Fruit fly (Drosophila melanogaster) whole organism, embryonic: ENCODE results near the gene CG10300.

Experiments
- Asciz ChIP-seq: fragments of 200-800 bp; sonication (Bioruptor generic); optimal IDR thresholded peaks from 2 replicates; lab custom pipeline; 2017; ENCODE audit warnings: missing biosample characterization, mild to moderate bottlenecking, missing genetic modification characterization, missing genetic modification reagents
- B-H2 ChIP-seq: fragments of 200-800 bp; sonication (Bioruptor generic); optimal IDR thresholded peaks from 2 replicates; lab custom pipeline; 2018; ENCODE audit warnings: missing biosample characterization, mild to moderate bottlenecking, missing genetic modification characterization
- Bdp1 ChIP-seq: fragments of 200-800 bp; sonication (Bioruptor generic); optimal IDR thresholded peaks from 3 replicates; lab custom pipeline; 2016; ENCODE audit warnings: missing biosample characterization, missing genetic modification characterization
- Blimp-1 ChIP-seq: fragments of 200-800 bp; sonication (Bioruptor generic); optimal IDR thresholded peaks from 3 replicates; lab custom pipeline; 2018; ENCODE audit warnings: missing biosample characterization, missing genetic modification characterization, mild to moderate bottlenecking, moderate library complexity, missing genetic modification reagents
- CG10979 ChIP-seq: fragments of 200-800 bp; sonication (Bioruptor generic); optimal IDR thresholded peaks from 2 replicates; lab custom pipeline; 2018; ENCODE audit warnings: missing biosample characterization, mild to moderate bottlenecking, missing genetic modification characterization, moderate library complexity
- CG11456 ChIP-seq: fragments of 200-800 bp; sonication (Bioruptor generic); IDR thresholded peaks from 3 replicates; pipeline ENCODE4 v1.3.6; 2022; ENCODE audit warnings: missing biosample characterization, missing genetic modification characterization
- CG12071 ChIP-seq: fragments of 200-800 bp; sonication (Bioruptor generic); optimal IDR thresholded peaks from 3 replicates; lab custom pipeline; 2018; ENCODE audit warnings: missing biosample characterization, mild to moderate bottlenecking, missing genetic modification characterization
- CG12219 ChIP-seq: fragments of 200-800 bp; sonication (Bioruptor generic); optimal IDR thresholded peaks from 3 replicates; lab custom pipeline; 2018; ENCODE audit warnings: missing biosample characterization, mild to moderate bottlenecking, missing genetic modification characterization
- CG15073 ChIP-seq: fragments of 200-800 bp; sonication (Bioruptor generic); optimal IDR thresholded peaks from 2 replicates; lab custom pipeline; 2016; ENCODE audit warnings: missing biosample characterization, missing genetic modification characterization
- CG15269 ChIP-seq: fragments of 200-800 bp; sonication (Bioruptor generic); optimal IDR thresholded peaks from 2 replicates; lab custom pipeline; 2018; ENCODE audit warnings: missing biosample characterization, mild to moderate bottlenecking, missing genetic modification characterization, moderate library complexity
- CG15696 ChIP-seq: fragments of 200-800 bp; sonication (Bioruptor generic); optimal IDR thresholded peaks from 2 replicates; lab custom pipeline; 2019; ENCODE audit warnings: missing biosample characterization, mild to moderate bottlenecking, missing genetic modification characterization, moderate library complexity
- CG17359 ChIP-seq: fragments of 200-800 bp; sonication (Bioruptor generic); optimal IDR thresholded peaks from 3 replicates; lab custom pipeline; 2018; ENCODE audit warnings: missing biosample characterization, mild to moderate bottlenecking, missing genetic modification characterization, moderate library complexity
- CG17568 ChIP-seq: fragments of 200-800 bp; sonication (Bioruptor generic); optimal IDR thresholded peaks from 2 replicates; lab custom pipeline; 2018; ENCODE audit warnings: missing biosample characterization, mild to moderate bottlenecking, missing genetic modification characterization, moderate library complexity
- CG18599 ChIP-seq: fragments of 200-800 bp; sonication (Bioruptor generic); optimal IDR thresholded peaks from 3 replicates; lab custom pipeline; 2017; ENCODE audit warnings: missing biosample characterization, missing genetic modification characterization, mild to moderate bottlenecking, moderate library complexity, missing genetic modification reagents
- CG18619 ChIP-seq: fragments of 200-800 bp; sonication (Bioruptor generic); optimal IDR thresholded peaks from 3 replicates; lab custom pipeline; 2017; ENCODE audit warnings: missing biosample characterization, mild to moderate bottlenecking, missing genetic modification characterization
- CG2120 ChIP-seq: fragments of 200-800 bp; sonication (Bioruptor generic); optimal IDR thresholded peaks from 3 replicates; lab custom pipeline; 2016; ENCODE audit warnings: missing biosample characterization, missing genetic modification characterization
- CG2678 ChIP-seq: fragments of 200-800 bp; sonication (Bioruptor generic); optimal IDR thresholded peaks from 3 replicates; lab custom pipeline; 2019; ENCODE audit warnings: missing biosample characterization, mild to moderate bottlenecking, missing genetic modification characterization, moderate library complexity
- CG30020 ChIP-seq: fragments of 200-800 bp; optimal IDR thresholded peaks from 2 replicates; lab custom pipeline; 2019; ENCODE audit warnings: missing biosample characterization, mild to moderate bottlenecking, missing genetic modification characterization, moderate library complexity
- CG30403 ChIP-seq: fragments of 200-800 bp; sonication (Bioruptor generic); optimal IDR thresholded peaks from 3 replicates; lab custom pipeline; 2016; ENCODE audit warnings: missing biosample characterization, missing genetic modification characterization
- CG31365 ChIP-seq: fragments of 200-800 bp; sonication (Bioruptor generic); optimal IDR thresholded peaks from 2 replicates; lab custom pipeline; 2018; ENCODE audit warnings: missing biosample characterization, mild to moderate bottlenecking, missing genetic modification characterization
- CG3407 ChIP-seq: fragments of 200-800 bp; sonication (Bioruptor generic); optimal IDR thresholded peaks from 2 replicates; lab custom pipeline; 2018; ENCODE audit warnings: missing biosample characterization, mild to moderate bottlenecking, missing genetic modification characterization
- CG4854 ChIP-seq: fragments of 200-800 bp; sonication (Bioruptor generic); optimal IDR thresholded peaks from 2 replicates; lab custom pipeline; 2016; ENCODE audit warnings: missing biosample characterization, missing genetic modification characterization, inconsistent platforms
- CG6813 ChIP-seq: fragments of 200-800 bp; sonication (Bioruptor generic); optimal IDR thresholded peaks from 2 replicates; lab custom pipeline; 2017; ENCODE audit warnings: missing biosample characterization, missing genetic modification characterization, mild to moderate bottlenecking, moderate library complexity, missing genetic modification reagents
- CG7963 ChIP-seq: fragments of 200-800 bp; sonication (Bioruptor generic); IDR thresholded peaks from 3 replicates; pipeline ENCODE4 v1.3.6; 2022; ENCODE audit warnings: missing biosample characterization, missing genetic modification characterization; ENCODE audit not compliant: partially characterized antibody
- CG8290 ChIP-seq, 3 experiments: fragments of 200-800 bp; sonication (Bioruptor generic); optimal IDR thresholded peaks; 2 replicates each; lab custom pipeline; 2016 to 2019; ENCODE audit warnings: missing biosample characterization in 3 of 3, missing genetic modification characterization in 3 of 3, mild to moderate bottlenecking in 2 of 3, moderate library complexity in 1 of 3
- CG8924 ChIP-seq: fragments of 200-800 bp; optimal IDR thresholded peaks from 3 replicates; lab custom pipeline; 2019; ENCODE audit warnings: missing biosample characterization, mild to moderate bottlenecking, missing genetic modification characterization, moderate library complexity
- CHES-1-like ChIP-seq: fragments of 200-800 bp; sonication (Bioruptor generic); optimal IDR thresholded peaks from 2 replicates; lab custom pipeline; 2016; ENCODE audit warnings: missing biosample characterization, missing genetic modification characterization
- Hey ChIP-seq: fragments of 200-800 bp; sonication (Bioruptor generic); optimal IDR thresholded peaks from 3 replicates; lab custom pipeline; 2018; ENCODE audit warnings: missing biosample characterization, mild to moderate bottlenecking, missing genetic modification characterization
- NfI ChIP-seq: fragments of 200-800 bp; sonication (Bioruptor generic); optimal IDR thresholded peaks from 3 replicates; lab custom pipeline; 2018; ENCODE audit warnings: missing biosample characterization, mild to moderate bottlenecking, missing genetic modification characterization, moderate library complexity
- YL-1 ChIP-seq: fragments of 200-800 bp; sonication (Bioruptor generic); optimal IDR thresholded peaks from 3 replicates; lab custom pipeline; 2017; ENCODE audit warnings: missing biosample characterization, mild to moderate bottlenecking, missing genetic modification characterization
- bcd ChIP-seq: fragments of 200-800 bp; sonication (Bioruptor generic); optimal IDR thresholded peaks from 2 replicates; lab custom pipeline; 2017; ENCODE audit warnings: missing biosample characterization, mild to moderate bottlenecking, missing genetic modification characterization
- bsh ChIP-seq, 2 experiments: fragments of 200-800 bp; sonication (Bioruptor generic); optimal IDR thresholded peaks; 2 replicates each; lab custom pipeline; 2017 to 2018; ENCODE audit warnings: mild to moderate bottlenecking in 2 of 2, missing biosample characterization in 2 of 2, missing genetic modification characterization in 2 of 2, moderate library complexity in 1 of 2
- exex ChIP-seq: fragments of 200-800 bp; sonication (Bioruptor generic); optimal IDR thresholded peaks from 4 replicates; lab custom pipeline; 2018; ENCODE audit warnings: missing biosample characterization, mild to moderate bottlenecking, missing genetic modification characterization, moderate library complexity
- fd64A ChIP-seq: fragments of 200-800 bp; sonication (Bioruptor generic); optimal IDR thresholded peaks from 3 replicates; lab custom pipeline; 2018; ENCODE audit warnings: missing biosample characterization, mild to moderate bottlenecking, missing genetic modification characterization
- gro ChIP-seq: fragments of 200-800 bp; sonication (Bioruptor generic); optimal IDR thresholded peaks from 2 replicates; lab custom pipeline; 2016; ENCODE audit warnings: missing biosample characterization, missing genetic modification characterization
- kah ChIP-seq: fragments of 200-800 bp; sonication (Bioruptor generic); optimal IDR thresholded peaks from 2 replicates; lab custom pipeline; 2018; ENCODE audit warnings: missing biosample characterization, mild to moderate bottlenecking, missing genetic modification characterization
- peb ChIP-seq: fragments of 200-800 bp; sonication (Bioruptor generic); IDR thresholded peaks from 2 replicates; pipeline ENCODE4 v1.3.6; 2022; ENCODE audit warnings: missing biosample characterization, missing genetic modification characterization
- pfk ChIP-seq: fragments of 200-800 bp; sonication (Bioruptor generic); optimal IDR thresholded peaks from 2 replicates; lab custom pipeline; 2018; ENCODE audit warnings: missing biosample characterization, mild to moderate bottlenecking, missing genetic modification characterization, moderate library complexity
- pho ChIP-seq: fragments of 200-800 bp; sonication (Bioruptor generic); optimal IDR thresholded peaks from 2 replicates; lab custom pipeline; 2016; ENCODE audit warnings: missing biosample characterization, missing genetic modification characterization
- rib ChIP-seq: fragments of 200-800 bp; sonication (Bioruptor generic); IDR thresholded peaks from 2 replicates; pipeline ENCODE4 v1.3.6; 2022; ENCODE audit warnings: missing biosample characterization, missing genetic modification characterization
- schlank ChIP-seq: fragments of 200-800 bp; sonication (Bioruptor generic); optimal IDR thresholded peaks from 2 replicates; lab custom pipeline; 2018; ENCODE audit warnings: missing biosample characterization, mild to moderate bottlenecking, missing genetic modification characterization
- scrt ChIP-seq: fragments of 200-800 bp; sonication (Bioruptor generic); optimal IDR thresholded peaks from 2 replicates; lab custom pipeline; 2018; ENCODE audit warnings: missing biosample characterization, mild to moderate bottlenecking, missing genetic modification characterization, moderate library complexity
- sens ChIP-seq: fragments of 200-800 bp; sonication (Bioruptor generic); peaks from one replicate; lab custom pipeline; 2016; ENCODE audit warnings: missing biosample characterization, missing genetic modification characterization
- sug ChIP-seq: fragments of 200-800 bp; optimal IDR thresholded peaks from 2 replicates; lab custom pipeline; 2019; ENCODE audit warnings: missing biosample characterization, mild to moderate bottlenecking, missing genetic modification characterization, moderate library complexity
- tap ChIP-seq: fragments of 200-800 bp; optimal IDR thresholded peaks from 3 replicates; lab custom pipeline; 2019; ENCODE audit warnings: missing biosample characterization, mild to moderate bottlenecking, missing genetic modification characterization, moderate library complexity
- tup ChIP-seq: fragments of 200-800 bp; sonication (Bioruptor generic); optimal IDR thresholded peaks from 2 replicates; lab custom pipeline; 2016; ENCODE audit warnings: missing biosample characterization, mild to moderate bottlenecking, missing genetic modification characterization, moderate library complexity
- unpg ChIP-seq: fragments of 200-800 bp; sonication (Bioruptor generic); optimal IDR thresholded peaks from 3 replicates; lab custom pipeline; 2018; ENCODE audit warnings: missing biosample characterization, mild to moderate bottlenecking, missing genetic modification characterization, moderate library complexity
- vfl ChIP-seq: fragments of 200-800 bp; sonication (Bioruptor generic); optimal IDR thresholded peaks from 2 replicates; lab custom pipeline; 2016; ENCODE audit warnings: missing biosample characterization, missing genetic modification characterization
- zen ChIP-seq: fragments of 200-800 bp; sonication (Bioruptor generic); optimal IDR thresholded peaks from 3 replicates; lab custom pipeline; 2018; ENCODE audit warnings: missing biosample characterization, mild to moderate bottlenecking, missing genetic modification characterization, moderate library complexity

CG10300 gene

dm6 chr3R:23729066-23729465 lies 17.7 kb downstream of the CG10300 start (continued):
- TF ChIP-seq CHES-1-like (GFP tag; lab: Kevin White, UChicago) (peak; percentile 18), CG4854 (GFP tag; lab: Kevin White, UChicago) (peak; percentile 19), Bdp1 (GFP tag; lab: Kevin White, UChicago) (peak; percentile 16), CG10979 (no peak), sug (tag; lab: Kevin White, UChicago) (peak; percentile 64), tap (tag; lab: Kevin White, UChicago) (no peak), scrt (GFP tag; lab: Kevin White, UChicago) (peak; percentile 46), bsh (GFP tag; optimal IDR thresholded peaks at IDR 0.05; lab: Kevin White, UChicago) (peak in 1 of 2 experiments; percentile 24), gro (GFP tag; lab: Kevin White, UChicago) (peak; percentile 47), CG8924 (peak; percentile 17), Blimp-1 (peak; percentile 14), CG15269 (tag; lab: Kevin White, UChicago) (peak; percentile 27), CG7963 (no peak), CG2120 (GFP tag; lab: Kevin White, UChicago) (peak; percentile 46), sens (GFP tag; lab: Kevin White, UChicago) (peak; percentile 26), pfk (GFP tag; lab: Kevin White, UChicago) (peak; percentile 69), peb (GFP tag; lab: Robert Waterston, UW) (no peak), CG12219 (peak; percentile 45), kah (GFP tag; lab: Kevin White, UChicago) (peak; percentile 24), CG6813 (peak; percentile 86), CG18599 (peak; percentile 86), tup (GFP tag; lab: Kevin White, UChicago) (peak; percentile 40), CG15073 (GFP tag; lab: Kevin White, UChicago) (no peak), schlank (peak; percentile 75), CG15696 (tag; lab: Kevin White, UChicago) (peak; percentile 30), bcd (peak; percentile 12), rib (GFP tag; lab: Robert Waterston, UW) (peak; percentile 68; the same call in 1 of the 2 replicates), vfl (GFP tag; lab: Kevin White, UChicago) (peak; percentile 3), CG17359 (tag; lab: Kevin White, UChicago) (peak; percentile 8), YL-1 (peak; percentile 23), CG30020 (no peak), CG3407 (GFP tag; lab: Kevin White, UChicago) (peak; percentile 92), CG30403 (GFP tag; lab: Kevin White, UChicago) (no peak), exex (tag; lab: Kevin White, UChicago) (peak; percentile 56), CG8290 (GFP tag; optimal IDR thresholded peaks at IDR 0.05; lab: Kevin White, UChicago) (no peak), CG8290 (tag; optimal IDR thresholded peaks at IDR 0.05; lab: Kevin White, UChicago) (peak in 1 of 2 experiments; percentile 78), unpg (GFP tag; lab: Kevin White, UChicago) (peak; percentile 40), B-H2 (GFP tag; lab: Kevin White, UChicago) (peak; percentile 81), pho (GFP tag; lab: Kevin White, UChicago) (peak; percentile 52), Asciz (peak; percentile 45), CG17568 (GFP tag; lab: Kevin White, UChicago) (peak; percentile 59), CG31365 (tag; lab: Kevin White, UChicago) (peak; percentile 37), NfI (GFP tag; lab: Kevin White, UChicago) (peak; percentile 8), CG18619 (GFP tag; lab: Kevin White, UChicago) (peak; percentile 54), CG2678 (tag; lab: Kevin White, UChicago) (peak; percentile 67), CG11456 (GFP tag; lab: Robert Waterston, UW) (no peak; the same call in 2 of the 3 replicates), fd64A (peak; percentile 19), CG12071 (GFP tag; lab: Kevin White, UChicago) (peak; percentile 79), zen (tag; lab: Kevin White, UChicago) (peak; percentile 57), Hey (peak; percentile 57)
